Fruit fly (Drosophila melanogaster) whole organism, wandering third instar larva: ENCODE measurements around the gene Srpk79D.

Experiments used
- CG9705 ChIP-seq: fragments of 200-800 bp; sonication (Bioruptor generic); optimal IDR thresholded peaks from 2 replicates; lab custom pipeline; 2018; ENCODE audit warnings: missing biosample characterization, mild to moderate bottlenecking, missing genetic modification characterization
- Dif ChIP-seq: fragments of 200-275, 200-300 bp; sonication (Bioruptor generic); optimal IDR thresholded peaks from 2 replicates; lab custom pipeline; 2018; ENCODE audit warnings: missing biosample characterization, missing genetic modification characterization; ENCODE audit not compliant: partially characterized antibody
- GATAd ChIP-seq: sonication (Bioruptor generic); optimal IDR thresholded peaks from 2 replicates; lab custom pipeline; 2016; ENCODE audit warnings: missing biosample characterization, missing genetic modification characterization
- Hr83 ChIP-seq: fragments of 200-300 bp; sonication (Bioruptor generic); optimal IDR thresholded peaks from 2 replicates; lab custom pipeline; 2016; ENCODE audit warnings: missing biosample characterization, mild to moderate bottlenecking, missing genetic modification characterization, moderate library complexity; ENCODE audit not compliant: poor library complexity, severe bottlenecking
- N ChIP-seq: fragments of >200 bp; optimal IDR thresholded peaks from 2 replicates; lab custom pipeline; 2018; ENCODE audit warnings: missing biosample characterization, missing external identifiers, missing genetic modification characterization
- OdsH ChIP-seq: fragments of 200-800 bp; sonication (Bioruptor generic); optimal IDR thresholded peaks from 2 replicates; lab custom pipeline; 2016; ENCODE audit warnings: missing biosample characterization, mild to moderate bottlenecking, missing genetic modification characterization
- br ChIP-seq: fragments of 200-800 bp; sonication (Bioruptor generic); optimal IDR thresholded peaks from 2 replicates; lab custom pipeline; 2016; ENCODE audit warnings: missing biosample characterization, missing genetic modification characterization
- brk ChIP-seq: fragments of 200-800 bp; sonication (Bioruptor generic); optimal IDR thresholded peaks from 2 replicates; lab custom pipeline; 2016; ENCODE audit warnings: missing biosample characterization, mild to moderate bottlenecking, missing genetic modification characterization
- dl ChIP-seq, 2 experiments: fragments of 175-275, 200-275 bp in 1 of 2; fragments of 200-275 bp in 1 of 2; sonication (Bioruptor generic); optimal IDR thresholded peaks; lab custom pipeline; 2018; ENCODE audit warnings: mild to moderate bottlenecking in 2 of 2, missing biosample characterization in 2 of 2, missing genetic modification characterization in 2 of 2, moderate library complexity in 2 of 2; ENCODE audit not compliant: partially characterized antibody in 2 of 2, insufficient read depth in 1 of 2
- dsf ChIP-seq: sonication (Bioruptor generic); optimal IDR thresholded peaks from 2 replicates; lab custom pipeline; 2016; ENCODE audit warnings: missing biosample characterization, missing genetic modification characterization, borderline replicate concordance
- foxo ChIP-seq, 2 experiments: fragments of 200-800 bp; sonication (Bioruptor generic); optimal IDR thresholded peaks; 2 replicates in 1 of 2; 3 replicates in 1 of 2; lab custom pipeline; 2016 to 2017; ENCODE audit warnings: missing biosample characterization in 2 of 2, missing genetic modification characterization in 2 of 2
- fru ChIP-seq: fragments of 200-800 bp; sonication (Bioruptor generic); optimal IDR thresholded peaks from 3 replicates; lab custom pipeline; 2016; ENCODE audit warnings: missing biosample characterization, mild to moderate bottlenecking, missing genetic modification characterization
- psq ChIP-seq: fragments of 200-800 bp; sonication (Bioruptor generic); optimal IDR thresholded peaks from 3 replicates; lab custom pipeline; 2017; ENCODE audit warnings: missing biosample characterization, mild to moderate bottlenecking, missing genetic modification characterization, moderate library complexity
- sage ChIP-seq: fragments of 200-800 bp; sonication (Bioruptor generic); optimal IDR thresholded peaks from 2 replicates; lab custom pipeline; 2016; ENCODE audit warnings: missing biosample characterization, mild to moderate bottlenecking, missing genetic modification characterization
- woc ChIP-seq: sonication (Bioruptor generic); optimal IDR thresholded peaks from 2 replicates; lab custom pipeline; 2016; ENCODE audit warnings: missing biosample characterization, mild to moderate bottlenecking, missing genetic modification characterization

Gene Srpk79D

DNA sequence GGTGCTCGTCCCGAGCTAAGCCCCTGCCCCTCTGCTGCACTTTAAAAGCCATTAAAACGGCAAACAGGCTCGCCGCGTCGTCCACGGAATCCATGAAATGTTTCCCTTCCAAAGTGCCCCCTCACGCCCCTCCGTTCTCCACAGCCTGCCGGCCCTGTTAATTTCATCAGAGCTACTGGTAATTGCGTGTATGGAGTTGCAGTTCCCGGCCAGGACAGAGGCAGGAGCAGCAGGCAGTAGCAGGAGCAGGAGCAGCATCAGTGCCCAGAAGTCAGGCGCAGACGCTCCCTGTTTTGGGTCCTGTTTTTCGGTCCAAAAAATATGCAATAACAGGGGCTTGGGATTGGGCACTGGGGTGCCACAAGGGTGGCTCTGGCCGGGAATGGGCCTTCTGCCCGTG is 43.1 kb downstream of the Srpk79D start:
- TF ChIP-seq Hr83 (GFP tag; lab: Kevin White, UChicago) (no peak), N (GFP tag; lab: Kevin White, UChicago) (no peak), sage (GFP tag; lab: Kevin White, UChicago) (no peak), psq (no peak), CG9705 (no peak), Dif (GFP tag; lab: Kevin White, UChicago) (no peak), GATAd (GFP tag; lab: Kevin White, UChicago) (no peak), br (GFP tag; lab: Kevin White, UChicago) (no peak), fru (GFP tag; lab: Kevin White, UChicago) (no peak), woc (no peak), brk (GFP tag; lab: Kevin White, UChicago) (no peak)

DNA sequence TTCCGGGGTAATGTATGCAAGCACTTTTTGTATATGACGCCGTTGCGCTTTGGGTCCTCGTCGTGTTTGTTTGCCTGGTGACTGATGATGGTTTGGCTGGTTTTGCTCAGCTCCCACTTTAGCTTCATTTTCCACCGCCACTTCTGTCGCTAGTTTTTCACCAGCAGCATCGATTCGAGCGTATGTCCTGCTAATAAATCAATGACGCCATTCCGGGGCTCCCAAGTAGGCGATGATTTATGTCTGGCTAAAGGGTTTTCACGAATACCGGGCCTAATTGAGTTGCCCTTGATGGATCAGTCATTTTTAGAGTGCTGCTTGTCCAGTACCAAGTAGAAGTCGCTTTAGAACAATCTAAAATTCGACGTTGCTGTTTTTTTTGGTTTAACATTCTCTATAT is 55.7 kb downstream of the Srpk79D start, which contains the start of gene CG32450:
TSS of gene CG32450 (plus strand) at position 301 of the 400 bp plus-strand sequence.
- TF ChIP-seq dl (GFP tag; optimal IDR thresholded peaks at IDR 0.05; lab: Kevin White, UChicago; ENCODE audit: insufficient read depth in 1 of 2, partially characterized antibody in 2 of 2) = no peak
- no peak for TF ChIP-seq dsf (GFP tag; lab: Kevin White, UChicago)
- TF ChIP-seq fru (GFP tag; lab: Kevin White, UChicago) = no peak
- TF ChIP-seq Hr83 (GFP tag; lab: Kevin White, UChicago) = no peak
- no peak for TF ChIP-seq foxo (GFP tag; optimal IDR thresholded peaks at IDR 0.05; lab: Kevin White, UChicago)
- TF ChIP-seq OdsH = no peak
